Fruit fly (Drosophila melanogaster) whole organism, prepupa: Measurements from ENCODE around the gene Bub1.

ENCODE experiments used
- Blimp-1 ChIP-seq: fragments of 200-800 bp; sonication (Bioruptor generic); optimal IDR thresholded peaks from 3 replicates; lab custom pipeline; 2017; ENCODE audit warnings: missing biosample characterization, missing genetic modification characterization, mild to moderate bottlenecking, moderate library complexity, missing genetic modification reagents
- CG10631 ChIP-seq: fragments of 200-800 bp; sonication (Bioruptor generic); optimal IDR thresholded peaks from 2 replicates; lab custom pipeline; 2016; ENCODE audit warnings: missing biosample characterization, missing genetic modification characterization
- CG10669 ChIP-seq: fragments of 200-800 bp; sonication (Bioruptor generic); optimal IDR thresholded peaks from 3 replicates; lab custom pipeline; 2018; ENCODE audit warnings: missing biosample characterization, mild to moderate bottlenecking, missing genetic modification characterization, moderate library complexity
- CG11762 ChIP-seq: fragments of 200-800 bp; sonication (Bioruptor generic); optimal IDR thresholded peaks from 3 replicates; lab custom pipeline; 2016; ENCODE audit warnings: missing biosample characterization, missing genetic modification characterization; ENCODE audit not compliant: insufficient read depth
- CG11902 ChIP-seq: fragments of 200-800 bp; sonication (Bioruptor generic); optimal IDR thresholded peaks from 3 replicates; lab custom pipeline; 2016; ENCODE audit warnings: missing biosample characterization, missing genetic modification characterization
- CG1621 ChIP-seq: fragments of 200-800 bp; sonication (Bioruptor generic); optimal IDR thresholded peaks from 3 replicates; lab custom pipeline; 2018; ENCODE audit warnings: missing biosample characterization, mild to moderate bottlenecking, missing genetic modification characterization
- CG16779 ChIP-seq: fragments of 200-800 bp; sonication (Bioruptor generic); optimal IDR thresholded peaks from 3 replicates; lab custom pipeline; 2017; ENCODE audit warnings: missing biosample characterization, mild to moderate bottlenecking, missing genetic modification characterization
- CG3032 ChIP-seq: fragments of 200-800 bp; optimal IDR thresholded peaks from 2 replicates; lab custom pipeline; 2019; ENCODE audit warnings: missing biosample characterization, mild to moderate bottlenecking, missing genetic modification characterization, moderate library complexity
- CG31627 ChIP-seq: fragments of 200-800 bp; sonication (Bioruptor generic); optimal IDR thresholded peaks from 3 replicates; lab custom pipeline; 2016; ENCODE audit warnings: missing biosample characterization, missing genetic modification characterization
- CG32006 ChIP-seq: fragments of 200-800 bp; sonication (Bioruptor generic); optimal IDR thresholded peaks from 3 replicates; lab custom pipeline; 2017; ENCODE audit warnings: missing biosample characterization, mild to moderate bottlenecking, missing genetic modification characterization
- CG34406 ChIP-seq: fragments of 200-800 bp; sonication (Bioruptor generic); optimal IDR thresholded peaks from 3 replicates; lab custom pipeline; 2016; ENCODE audit warnings: missing biosample characterization, missing genetic modification characterization
- CG3919 ChIP-seq: fragments of 200-800 bp; sonication (Bioruptor generic); optimal IDR thresholded peaks from 3 replicates; lab custom pipeline; 2016; ENCODE audit warnings: missing biosample characterization, missing genetic modification characterization
- CG4318 ChIP-seq: fragments of 200-800 bp; sonication (Bioruptor generic); optimal IDR thresholded peaks from 3 replicates; lab custom pipeline; 2017; ENCODE audit warnings: missing biosample characterization, mild to moderate bottlenecking, missing genetic modification characterization
- CG6163 ChIP-seq: fragments of 200-800 bp; sonication (Bioruptor generic); IDR thresholded peaks from 3 replicates; pipeline ENCODE4 v1.3.6; 2022; ENCODE audit warnings: missing biosample characterization, missing genetic modification characterization
- CG6276 ChIP-seq: fragments of 200-800 bp; sonication (Bioruptor generic); optimal IDR thresholded peaks from 2 replicates; lab custom pipeline; 2017; ENCODE audit warnings: missing biosample characterization, mild to moderate bottlenecking, missing genetic modification characterization
- CG6808 ChIP-seq: fragments of 200-800 bp; sonication (Bioruptor generic); optimal IDR thresholded peaks from 3 replicates; lab custom pipeline; 2017; ENCODE audit warnings: missing biosample characterization, missing genetic modification characterization, mild to moderate bottlenecking, moderate library complexity, missing genetic modification reagents
- CG8119 ChIP-seq: fragments of 200-800 bp; sonication (Bioruptor generic); IDR thresholded peaks from 3 replicates; pipeline ENCODE4 v1.3.6; 2022; ENCODE audit warnings: missing biosample characterization, missing genetic modification characterization
- CG8319 ChIP-seq: fragments of 200-800 bp; sonication (Bioruptor generic); optimal IDR thresholded peaks from 3 replicates; lab custom pipeline; 2016; ENCODE audit warnings: missing biosample characterization, missing genetic modification characterization
- CG8632 ChIP-seq: fragments of 200-800 bp; sonication (Bioruptor generic); optimal IDR thresholded peaks from 3 replicates; lab custom pipeline; 2016; ENCODE audit warnings: missing biosample characterization, missing genetic modification characterization
- CG9139 ChIP-seq: fragments of 200-800 bp; sonication (Bioruptor generic); optimal IDR thresholded peaks from 3 replicates; lab custom pipeline; 2017; ENCODE audit warnings: missing biosample characterization, mild to moderate bottlenecking, missing genetic modification characterization
- Eip93F ChIP-seq: fragments of 200-800 bp; sonication (Bioruptor generic); optimal IDR thresholded peaks from 2 replicates; lab custom pipeline; 2016; ENCODE audit warnings: missing biosample characterization, mild to moderate bottlenecking, missing genetic modification characterization
- Ets96B ChIP-seq: fragments of 200-800 bp; optimal IDR thresholded peaks from 2 replicates; lab custom pipeline; 2019; ENCODE audit warnings: missing biosample characterization, mild to moderate bottlenecking, missing genetic modification characterization, moderate library complexity
- Gug ChIP-seq: fragments of 200-800 bp; sonication (Bioruptor generic); IDR thresholded peaks from 2 replicates; pipeline ENCODE4 v1.3.6; 2022; ENCODE audit warnings: missing biosample characterization, missing genetic modification characterization
- Hr38 ChIP-seq: sonication (Bioruptor generic); optimal IDR thresholded peaks from 2 replicates; lab custom pipeline; 2016; ENCODE audit warnings: missing biosample characterization, missing genetic modification characterization
- Hr39 ChIP-seq: fragments of 200-800 bp; sonication (Bioruptor generic); optimal IDR thresholded peaks from 2 replicates; lab custom pipeline; 2016; ENCODE audit warnings: missing biosample characterization, missing genetic modification characterization
- Hr4 ChIP-seq: fragments of 200-800 bp; sonication (Bioruptor generic); optimal IDR thresholded peaks from 3 replicates; lab custom pipeline; 2016; ENCODE audit warnings: missing biosample characterization, missing genetic modification characterization
- Lpt ChIP-seq: fragments of 200-800 bp; sonication (Bioruptor generic); optimal IDR thresholded peaks from 3 replicates; lab custom pipeline; 2016; ENCODE audit warnings: missing biosample characterization, missing genetic modification characterization
- Met ChIP-seq: fragments of 200-800 bp; sonication (Bioruptor generic); optimal IDR thresholded peaks from 3 replicates; lab custom pipeline; 2016; ENCODE audit warnings: missing biosample characterization, missing genetic modification characterization
- OdsH ChIP-seq: fragments of 200-800 bp; sonication (Bioruptor generic); optimal IDR thresholded peaks from 3 replicates; lab custom pipeline; 2016; ENCODE audit warnings: missing biosample characterization, missing genetic modification characterization
- Smox ChIP-seq: fragments of 200-800 bp; sonication (Bioruptor generic); optimal IDR thresholded peaks from 3 replicates; lab custom pipeline; 2016; ENCODE audit warnings: missing biosample characterization, missing genetic modification characterization
- Sox102F ChIP-seq: fragments of 200-800 bp; sonication (Bioruptor generic); optimal IDR thresholded peaks from 2 replicates; lab custom pipeline; 2016; ENCODE audit warnings: missing biosample characterization, mild to moderate bottlenecking, missing genetic modification characterization
- Sox14 ChIP-seq: fragments of 200-800 bp; sonication (Bioruptor generic); optimal IDR thresholded peaks from 3 replicates; lab custom pipeline; 2016; ENCODE audit warnings: missing biosample characterization, missing genetic modification characterization
- Sox15 ChIP-seq: fragments of 200-800 bp; sonication (Bioruptor generic); optimal IDR thresholded peaks from 3 replicates; lab custom pipeline; 2016; ENCODE audit warnings: missing biosample characterization, missing genetic modification characterization
- achi ChIP-seq: fragments of 200-800 bp; sonication (Bioruptor generic); optimal IDR thresholded peaks from 3 replicates; lab custom pipeline; 2016; ENCODE audit warnings: missing biosample characterization, missing genetic modification characterization
- cyc ChIP-seq: fragments of 200-800 bp; sonication (Bioruptor generic); optimal IDR thresholded peaks from 3 replicates; lab custom pipeline; 2016; ENCODE audit warnings: missing biosample characterization, missing genetic modification characterization
- dac ChIP-seq: fragments of 200-800 bp; sonication (Bioruptor generic); optimal IDR thresholded peaks from 2 replicates; lab custom pipeline; 2017; ENCODE audit warnings: missing biosample characterization, mild to moderate bottlenecking, missing genetic modification characterization
- dsx ChIP-seq: fragments of 200-800 bp; optimal IDR thresholded peaks from 3 replicates; lab custom pipeline; 2019; ENCODE audit warnings: missing biosample characterization, mild to moderate bottlenecking, missing genetic modification characterization, moderate library complexity; ENCODE audit not compliant: poor library complexity, severe bottlenecking
- eg ChIP-seq: fragments of 200-800 bp; sonication (Bioruptor generic); IDR thresholded peaks from 3 replicates; pipeline ENCODE4 v1.3.6; 2022; ENCODE audit warnings: missing biosample characterization, missing genetic modification characterization
- esn ChIP-seq: fragments of 200-800 bp; sonication (Bioruptor generic); optimal IDR thresholded peaks from 2 replicates; lab custom pipeline; 2016; ENCODE audit warnings: missing biosample characterization, mild to moderate bottlenecking, missing genetic modification characterization, moderate library complexity
- fd85E ChIP-seq: fragments of 200-800 bp; sonication (Bioruptor generic); optimal IDR thresholded peaks from 3 replicates; lab custom pipeline; 2016; ENCODE audit warnings: missing biosample characterization, missing genetic modification characterization
- lz ChIP-seq: fragments of 200-800 bp; sonication (Bioruptor generic); optimal IDR thresholded peaks from 3 replicates; lab custom pipeline; 2016; ENCODE audit warnings: missing biosample characterization, missing genetic modification characterization
- net ChIP-seq: fragments of 200-800 bp; sonication (Bioruptor generic); optimal IDR thresholded peaks from 3 replicates; lab custom pipeline; 2016; ENCODE audit warnings: missing biosample characterization, missing genetic modification characterization
- pdm3 ChIP-seq: fragments of 200-800 bp; sonication (Bioruptor generic); optimal IDR thresholded peaks from 3 replicates; lab custom pipeline; 2016; ENCODE audit warnings: missing biosample characterization, missing genetic modification characterization
- salr ChIP-seq, 2 experiments: fragments of 200-800 bp; sonication (Bioruptor generic); optimal IDR thresholded peaks; 3 replicates each; lab custom pipeline; 2016 to 2018; ENCODE audit warnings: missing biosample characterization in 2 of 2, missing genetic modification characterization in 2 of 2, mild to moderate bottlenecking in 1 of 2
- spab ChIP-seq: fragments of 200-800 bp; sonication (Bioruptor generic); optimal IDR thresholded peaks from 2 replicates; lab custom pipeline; 2017; ENCODE audit warnings: missing biosample characterization, mild to moderate bottlenecking, missing genetic modification characterization, missing genetic modification reagents
- ss ChIP-seq, 2 experiments: fragments of 200-800 bp; sonication (Bioruptor generic); optimal IDR thresholded peaks; 2 replicates in 1 of 2; 3 replicates in 1 of 2; lab custom pipeline; 2017 to 2018; ENCODE audit warnings: mild to moderate bottlenecking in 2 of 2, missing biosample characterization in 2 of 2, missing genetic modification characterization in 2 of 2, moderate library complexity in 1 of 2
- svp ChIP-seq: fragments of 200-800 bp; sonication (Bioruptor generic); peaks from one replicate; lab custom pipeline; 2016; ENCODE audit warnings: missing biosample characterization, missing genetic modification characterization
- topi ChIP-seq: fragments of 200-800 bp; sonication (Bioruptor generic); optimal IDR thresholded peaks from 3 replicates; lab custom pipeline; 2016; ENCODE audit warnings: missing biosample characterization, missing genetic modification characterization

Gene Bub1

DNA sequence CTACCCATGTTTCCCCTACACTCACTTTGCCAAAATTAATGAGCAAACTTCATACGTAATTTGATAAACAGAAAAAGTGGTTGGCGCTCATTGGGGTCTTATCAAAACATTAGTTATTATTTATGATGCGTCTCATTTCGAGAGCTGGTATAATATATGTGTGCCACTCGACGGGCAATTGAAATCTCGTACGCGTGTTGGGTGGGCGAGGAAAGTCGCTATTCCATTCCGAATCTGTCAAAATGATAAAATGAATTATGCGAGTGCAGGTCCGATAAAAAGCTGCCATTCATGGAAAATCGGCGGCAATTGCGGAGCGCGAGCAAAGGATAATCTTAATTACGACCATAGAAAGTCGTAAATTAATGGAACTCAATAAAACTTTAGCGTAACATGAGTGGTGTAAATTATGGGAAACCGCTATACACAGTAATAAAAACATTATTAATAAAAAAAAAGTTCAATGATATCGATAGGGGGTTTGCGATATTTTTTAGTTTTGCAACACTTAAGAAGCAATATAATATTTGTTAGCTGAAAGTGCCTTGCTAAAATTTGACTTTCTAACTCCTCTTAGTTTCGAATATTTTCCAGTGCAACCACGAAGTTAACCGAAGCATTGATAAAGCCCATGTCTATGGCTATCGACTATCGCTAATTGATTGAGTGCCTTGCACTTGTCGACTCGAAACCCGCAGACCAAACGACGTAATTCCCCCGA is 36.3 kb upstream of the Bub1 start (continued):
- no peak for TF ChIP-seq salr (GFP tag; optimal IDR thresholded peaks at IDR 0.05; lab: Kevin White, UChicago)
- TF ChIP-seq CG8632 (GFP tag; lab: Kevin White, UChicago): no peak
- TF ChIP-seq CG3919 (GFP tag; lab: Kevin White, UChicago): no peak
- TF ChIP-seq topi (GFP tag; lab: Kevin White, UChicago): no peak
- TF ChIP-seq Sox15 (GFP tag; lab: Kevin White, UChicago): no peak
- no peak for TF ChIP-seq CG3032 (tag; lab: Kevin White, UChicago)
- no peak for TF ChIP-seq CG34406 (GFP tag; lab: Kevin White, UChicago)
- TF ChIP-seq Blimp-1: no peak
- TF ChIP-seq cyc (GFP tag; lab: Kevin White, UChicago): no peak
- TF ChIP-seq achi: no peak
- TF ChIP-seq Ets96B: no peak
- peak; percentile 57 for TF ChIP-seq CG32006 (GFP tag; lab: Kevin White, UChicago)
- TF ChIP-seq CG8319 (GFP tag; lab: Kevin White, UChicago): no peak
- peak; percentile 34; the same call in 1 of the 3 replicates for TF ChIP-seq CG8119 (GFP tag; lab: Robert Waterston, UW)
- peak; percentile 5 for TF ChIP-seq OdsH (GFP tag; lab: Kevin White, UChicago)
- TF ChIP-seq ss (GFP tag; optimal IDR thresholded peaks at IDR 0.05; lab: Kevin White, UChicago): no peak
- TF ChIP-seq lz (GFP tag; lab: Kevin White, UChicago): no peak
- peak; percentile 58; the same call in 2 of the 3 replicates for TF ChIP-seq eg (GFP tag; lab: Robert Waterston, UW)
- no peak for TF ChIP-seq CG9139 (GFP tag; lab: Kevin White, UChicago)
- TF ChIP-seq CG1621: no peak
- TF ChIP-seq pdm3: peak; percentile 12
- no peak for TF ChIP-seq CG6163 (GFP tag; lab: Robert Waterston, UW)
- no peak for TF ChIP-seq CG11902 (GFP tag; lab: Kevin White, UChicago)
- peak; percentile 21 for TF ChIP-seq Met
- TF ChIP-seq CG4318 (GFP tag; lab: Kevin White, UChicago): peak; percentile 8
- no peak for TF ChIP-seq CG10631 (GFP tag; lab: Kevin White, UChicago)
- no peak for TF ChIP-seq Smox (GFP tag; lab: Kevin White, UChicago)

DNA sequence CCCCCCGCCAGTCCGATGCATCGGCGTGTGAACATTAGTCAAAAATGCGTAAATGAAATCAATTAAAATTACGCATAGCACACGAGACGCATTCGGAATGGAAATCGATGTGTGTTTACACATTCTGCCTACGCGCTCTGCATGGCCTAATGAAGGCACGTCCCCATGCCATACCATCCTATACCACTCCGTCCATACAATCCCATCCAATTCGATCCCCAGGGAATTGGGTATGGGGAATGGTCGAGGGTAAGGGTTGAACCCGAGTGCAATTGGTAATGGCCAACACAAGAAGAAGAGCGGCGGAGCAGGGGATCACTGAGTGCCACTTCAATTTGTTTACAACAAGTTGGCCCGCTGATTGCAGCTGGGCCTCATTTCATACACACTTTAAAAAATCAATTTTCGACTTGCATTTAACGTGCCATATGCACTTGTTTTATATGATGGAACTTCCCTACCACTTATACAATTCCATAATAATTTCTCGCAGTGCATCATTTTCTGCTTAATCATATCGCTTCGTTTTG is 33.2 kb upstream of the Bub1 start:
- TF ChIP-seq Hr39 (peak; percentile 21), CG6808 (GFP tag; lab: Kevin White, UChicago) (peak; percentile 14), salr (GFP tag; optimal IDR thresholded peaks at IDR 0.05; lab: Kevin White, UChicago) (no peak), Met (peak; percentile 39), topi (GFP tag; lab: Kevin White, UChicago) (peak; percentile 14), dsx (GFP tag; lab: Kevin White, UChicago) (peak; percentile 33), Hr38 (GFP tag; lab: Kevin White, UChicago) (no peak), net (GFP tag; lab: Kevin White, UChicago) (no peak), cyc (GFP tag; lab: Kevin White, UChicago) (peak; percentile 18), fd85E (GFP tag; lab: Kevin White, UChicago) (no peak), Lpt (GFP tag; lab: Kevin White, UChicago) (no peak), Hr4 (GFP tag; lab: Kevin White, UChicago) (peak; percentile 15), CG6276 (no peak), Eip93F (GFP tag; lab: Kevin White, UChicago) (no peak), Gug (GFP tag; lab: Robert Waterston, UW) (no peak; the same call in 1 of the 2 replicates), CG8319 (GFP tag; lab: Kevin White, UChicago) (no peak), Sox14 (no peak), CG4318 (GFP tag; lab: Kevin White, UChicago) (no peak), CG1621 (no peak), ss (GFP tag; optimal IDR thresholded peaks at IDR 0.05; lab: Kevin White, UChicago) (peak in 1 of 2 experiments; percentile 13), CG16779 (tag; lab: Kevin White, UChicago) (no peak), CG10631 (GFP tag; lab: Kevin White, UChicago) (peak; percentile 27), svp (peak; percentile 69), esn (GFP tag; lab: Kevin White, UChicago) (peak; percentile 44), dac (GFP tag; lab: Kevin White, UChicago) (no peak), CG11762 (GFP tag; lab: Kevin White, UChicago) (no peak), Sox102F (peak; percentile 40), CG32006 (GFP tag; lab: Kevin White, UChicago) (peak; percentile 22), CG31627 (GFP tag; lab: Kevin White, UChicago) (peak; percentile 26), CG10669 (GFP tag; lab: Kevin White, UChicago) (no peak), spab (GFP tag; lab: Kevin White, UChicago) (peak; percentile 15)
